Worm (Caenorhabditis elegans) whole organism, L1 larva: ENCODE data around the gene M110.3.

Experiments
- C04F5.9 ChIP-seq: sonication (generic microtip); optimal IDR thresholded peaks from 2 replicates; lab custom pipeline; 2016; ENCODE audit warnings: missing genetic modification characterization, missing compliant biosample characterization
- C16A3.4 ChIP-seq: fragments of 150-350 bp; optimal IDR thresholded peaks from 2 replicates; lab custom pipeline; 2014; ENCODE audit warnings: missing biosample characterization, missing genetic modification characterization
- F16B12.6 ChIP-seq: fragments of 150-350 bp; optimal IDR thresholded peaks from 2 replicates; lab custom pipeline; 2014; ENCODE audit warnings: missing biosample characterization, missing genetic modification characterization
- Y116A8C.19 ChIP-seq: sonication (generic microtip); optimal IDR thresholded peaks from 2 replicates; lab custom pipeline; 2016; ENCODE audit warnings: missing compliant biosample characterization, missing genetic modification characterization, borderline replicate concordance
- aha-1 ChIP-seq: fragments of 150-350 bp; optimal IDR thresholded peaks from 2 replicates; lab custom pipeline; 2014; ENCODE audit warnings: missing biosample characterization, missing genetic modification characterization
- alr-1 ChIP-seq: fragments of 200-800 bp; sonication (Bioruptor generic); optimal IDR thresholded peaks from 2 replicates; lab custom pipeline; 2018; ENCODE audit warnings: borderline replicate concordance, mild to moderate bottlenecking, missing genetic modification characterization, missing compliant biosample characterization
- aly-2 ChIP-seq: fragments of 150-350 bp; optimal IDR thresholded peaks from 2 replicates; lab custom pipeline; 2014; ENCODE audit warnings: missing biosample characterization, missing genetic modification characterization
- ceh-63 ChIP-seq: fragments of 200-800 bp; sonication (Bioruptor generic); optimal IDR thresholded peaks from 2 replicates; lab custom pipeline; 2018; ENCODE audit warnings: mild to moderate bottlenecking, missing genetic modification characterization, missing compliant biosample characterization
- dpl-1 ChIP-seq, 3 experiments: fragments of 150-350 bp in 2 of 3; sonication (generic microtip) in 1 of 3; optimal IDR thresholded peaks; 2 replicates each; lab custom pipeline; 2014 to 2017; ENCODE audit warnings: missing biosample characterization in 3 of 3, missing genetic modification characterization in 3 of 3, missing genetic modification reagents in 3 of 3
- efl-3 ChIP-seq: fragments of 200-800 bp; sonication (Bioruptor generic); optimal IDR thresholded peaks from 2 replicates; lab custom pipeline; 2018; ENCODE audit warnings: mild to moderate bottlenecking, missing genetic modification characterization, missing compliant biosample characterization
- elt-3 ChIP-seq, 6 experiments: fragments of 150-350 bp in 1 of 6; sonication (generic microtip); optimal IDR thresholded peaks; 2 replicates each; lab custom pipeline; 2017 to 2018; ENCODE audit warnings: missing biosample characterization in 6 of 6, missing genetic modification characterization in 6 of 6, inconsistent platforms in 1 of 6
- fkh-10 ChIP-seq: sonication (generic microtip); optimal IDR thresholded peaks from 2 replicates; lab custom pipeline; 2017; ENCODE audit warnings: missing biosample characterization, missing genetic modification reagents, missing genetic modification characterization
- fkh-4 ChIP-seq: sonication (generic microtip); optimal IDR thresholded peaks from 2 replicates; lab custom pipeline; 2016; ENCODE audit warnings: missing compliant biosample characterization, missing genetic modification characterization, borderline replicate concordance
- grh-1 ChIP-seq: fragments of 200-800 bp; sonication (Bioruptor generic); IDR thresholded peaks from 2 replicates; pipeline ENCODE4 v1.3.6; 2022; ENCODE audit warnings: missing genetic modification reagents, missing genetic modification characterization, missing compliant biosample characterization
- irx-1 ChIP-seq: sonication (generic microtip); optimal IDR thresholded peaks from 2 replicates; lab custom pipeline; 2016; ENCODE audit warnings: missing genetic modification characterization, missing compliant biosample characterization
- isw-1 ChIP-seq: fragments of 200-800 bp; sonication (Bioruptor generic); IDR thresholded peaks from 2 replicates; pipeline ENCODE4 v1.3.6; 2022; ENCODE audit warnings: missing genetic modification characterization, missing compliant biosample characterization
- lin-13 ChIP-seq: fragments of 150-350 bp; optimal IDR thresholded peaks from 2 replicates; lab custom pipeline; 2014; ENCODE audit warnings: missing biosample characterization, missing genetic modification reagents, missing genetic modification characterization
- lin-35 ChIP-seq, 2 experiments: fragments of 150-350 bp; optimal IDR thresholded peaks; 2 replicates each; lab custom pipeline; 2014; ENCODE audit warnings: missing biosample characterization in 2 of 2, missing genetic modification characterization in 2 of 2, missing genetic modification reagents in 2 of 2
- lin-39 ChIP-seq: fragments of 150-350 bp; optimal IDR thresholded peaks from 2 replicates; lab custom pipeline; 2014; ENCODE audit warnings: missing biosample characterization, missing genetic modification reagents, missing genetic modification characterization
- lir-3 ChIP-seq: sonication (generic microtip); optimal IDR thresholded peaks from 2 replicates; lab custom pipeline; 2016; ENCODE audit warnings: mild to moderate bottlenecking, missing genetic modification characterization, moderate library complexity, missing compliant biosample characterization; ENCODE audit not compliant: poor library complexity
- lsy-2 ChIP-seq, 2 experiments: fragments of 150-350 bp; optimal IDR thresholded peaks; 2 replicates each; lab custom pipeline; 2014; ENCODE audit warnings: missing biosample characterization in 2 of 2, missing genetic modification characterization in 2 of 2
- mep-1 ChIP-seq: fragments of 150-350 bp; optimal IDR thresholded peaks from 2 replicates; lab custom pipeline; 2014; ENCODE audit warnings: missing biosample characterization, missing genetic modification characterization
- nhr-28 ChIP-seq: fragments of 150-350 bp; optimal IDR thresholded peaks from 2 replicates; lab custom pipeline; 2014; ENCODE audit warnings: missing biosample characterization, missing genetic modification characterization
- nhr-47 ChIP-seq: sonication (generic microtip); optimal IDR thresholded peaks from 2 replicates; lab custom pipeline; 2016; ENCODE audit warnings: mild to moderate bottlenecking, missing genetic modification characterization, moderate library complexity, missing compliant biosample characterization
- nhr-76 ChIP-seq: sonication (generic microtip); optimal IDR thresholded peaks from 2 replicates; lab custom pipeline; 2017; ENCODE audit warnings: missing biosample characterization, missing genetic modification characterization
- nhr-84 ChIP-seq: sonication (generic microtip); optimal IDR thresholded peaks from 2 replicates; lab custom pipeline; 2017; ENCODE audit warnings: missing biosample characterization, missing genetic modification characterization
- nhr-85 ChIP-seq: sonication (generic microtip); peaks from one replicate; lab custom pipeline; 2016; ENCODE audit warnings: missing genetic modification characterization, inconsistent platforms, missing compliant biosample characterization
- nhr-90 ChIP-seq: sonication (generic microtip); optimal IDR thresholded peaks from 2 replicates; lab custom pipeline; 2016; ENCODE audit warnings: mild to moderate bottlenecking, missing genetic modification characterization, missing compliant biosample characterization; ENCODE audit not compliant: poor library complexity
- pag-3 ChIP-seq: sonication (generic microtip); optimal IDR thresholded peaks from 2 replicates; lab custom pipeline; 2017; ENCODE audit warnings: missing genetic modification characterization, mild to moderate bottlenecking, missing compliant biosample characterization, antibody characterized with exemption, borderline replicate concordance; ENCODE audit not compliant: insufficient read depth
- pax-3 ChIP-seq: fragments of 200-800 bp; sonication (Bioruptor generic); optimal IDR thresholded peaks from 2 replicates; lab custom pipeline; 2018; ENCODE audit warnings: mild to moderate bottlenecking, missing genetic modification characterization, moderate library complexity, missing compliant biosample characterization
- pqm-1 ChIP-seq: sonication (generic microtip); optimal IDR thresholded peaks from 3 replicates; lab custom pipeline; 2017; ENCODE audit warnings: missing biosample characterization, missing genetic modification characterization
- rnt-1 ChIP-seq: sonication (generic microtip); optimal IDR thresholded peaks from 2 replicates; lab custom pipeline; 2016; ENCODE audit warnings: mild to moderate bottlenecking, missing genetic modification characterization, moderate library complexity, missing compliant biosample characterization
- skn-1 ChIP-seq: fragments of 150-350 bp; optimal IDR thresholded peaks from 2 replicates; lab custom pipeline; 2014; ENCODE audit warnings: missing biosample characterization, missing genetic modification characterization
- sup-37 ChIP-seq: fragments of 200-800 bp; sonication (Bioruptor generic); optimal IDR thresholded peaks from 2 replicates; lab custom pipeline; 2018; ENCODE audit warnings: mild to moderate bottlenecking, missing genetic modification characterization, missing compliant biosample characterization
- swsn-7 ChIP-seq: sonication (generic microtip); optimal IDR thresholded peaks from 2 replicates; lab custom pipeline; 2016; ENCODE audit warnings: missing genetic modification characterization, missing compliant biosample characterization
- unc-30 ChIP-seq: sonication (generic microtip); optimal IDR thresholded peaks from 2 replicates; lab custom pipeline; 2017; ENCODE audit warnings: missing biosample characterization, missing genetic modification characterization
- unc-98 ChIP-seq: fragments of 200-800 bp; sonication (Bioruptor generic); IDR thresholded peaks from 2 replicates; pipeline ENCODE4 v1.3.6; 2022; ENCODE audit warnings: missing genetic modification characterization, missing compliant biosample characterization
- xbp-1 ChIP-seq: sonication (generic microtip); optimal IDR thresholded peaks from 2 replicates; lab custom pipeline; 2016; ENCODE audit warnings: missing genetic modification characterization, missing compliant biosample characterization
- zag-1 ChIP-seq: fragments of 150-350 bp; optimal IDR thresholded peaks from 2 replicates; lab custom pipeline; 2014; ENCODE audit warnings: missing biosample characterization, missing genetic modification characterization
- zip-4 ChIP-seq: fragments of 200-800 bp; sonication (Bioruptor generic); optimal IDR thresholded peaks from 2 replicates; lab custom pipeline; 2018; ENCODE audit warnings: mild to moderate bottlenecking, missing genetic modification characterization, moderate library complexity, missing compliant biosample characterization
- ztf-11 ChIP-seq, 2 experiments: sonication (generic microtip); optimal IDR thresholded peaks; 2 replicates each; lab custom pipeline; 2016 to 2017; ENCODE audit warnings: missing genetic modification characterization in 2 of 2, missing biosample characterization in 1 of 2, missing compliant biosample characterization in 1 of 2

The M110.3 gene

ce11 chrII:8222309-8223065 is 6.1 kb upstream of the M110.3 start, which contains the start of gene dab-1 (continued):
- no peak for TF ChIP-seq lir-3 (tag; lab: Kevin White, UChicago)
- no peak for TF ChIP-seq ztf-11 (tag; optimal IDR thresholded peaks at IDR 0.05; lab: Kevin White, UChicago)
- peak; percentile 55 for TF ChIP-seq mep-1
- TF ChIP-seq skn-1 (tag; lab: Kevin White, UChicago) = no peak
- no peak for TF ChIP-seq lin-39
- TF ChIP-seq C04F5.9 (tag; lab: Kevin White, UChicago) = no peak
- TF ChIP-seq fkh-4 = no peak
- TF ChIP-seq pqm-1 = no peak
- no peak for TF ChIP-seq efl-3 (GFP tag; lab: Kevin White, UChicago)
- TF ChIP-seq alr-1 (tag; lab: Kevin White, UChicago) = no peak
- TF ChIP-seq grh-1 (GFP tag; lab: Robert Waterston, UW) = no peak
- TF ChIP-seq dpl-1 (GFP tag; optimal IDR thresholded peaks at IDR 0.05; lab: Kevin White, UChicago) = no peak
- TF ChIP-seq F16B12.6 (tag; lab: Kevin White, UChicago) = no peak
- TF ChIP-seq ceh-63 = no peak
- no peak for TF ChIP-seq nhr-47
- TF ChIP-seq aly-2 (tag; lab: Kevin White, UChicago) = no peak
- peak in 4 of 6 experiments; percentile 3 to 55 (median 18) for TF ChIP-seq elt-3 (tag; optimal IDR thresholded peaks at IDR 0.05; lab: Kevin White, UChicago)
- TF ChIP-seq rnt-1 (tag; lab: Kevin White, UChicago) = peak; percentile 12
- no peak for TF ChIP-seq irx-1 (tag; lab: Kevin White, UChicago)
- no peak for TF ChIP-seq nhr-90 (tag; lab: Kevin White, UChicago)
- TF ChIP-seq C16A3.4 = no peak
- peak in 1 of 2 experiments; percentile 51 for TF ChIP-seq lsy-2 (tag; optimal IDR thresholded peaks at IDR 0.05; lab: Kevin White, UChicago)
- no peak for TF ChIP-seq nhr-28 (tag; lab: Kevin White, UChicago)
- no peak for TF ChIP-seq unc-30 (tag; lab: Kevin White, UChicago)
- no peak for TF ChIP-seq nhr-84 (tag; lab: Kevin White, UChicago)
- no peak for TF ChIP-seq xbp-1
- TF ChIP-seq fkh-10 (GFP tag; lab: Kevin White, UChicago) = no peak
- TF ChIP-seq zip-4 (GFP tag; lab: Kevin White, UChicago) = no peak
- no peak for TF ChIP-seq unc-98 (GFP tag; lab: Robert Waterston, UW)
- TF ChIP-seq Y116A8C.19 (tag; lab: Kevin White, UChicago) = no peak
- no peak for TF ChIP-seq aha-1
- no peak for TF ChIP-seq sup-37 (GFP tag; lab: Kevin White, UChicago)

- TF ChIP-seq nhr-85 (tag; lab: Kevin White, UChicago) = no peak
- no peak for TF ChIP-seq nhr-84 (tag; lab: Kevin White, UChicago)
- no peak for TF ChIP-seq unc-30 (tag; lab: Kevin White, UChicago)
- no peak for TF ChIP-seq pax-3 (tag; lab: Kevin White, UChicago)
- TF ChIP-seq lin-35 (GFP tag; optimal IDR thresholded peaks at IDR 0.05; lab: Kevin White, UChicago) = no peak
- no peak for TF ChIP-seq nhr-76 (tag; lab: Kevin White, UChicago)
- TF ChIP-seq lin-13 (GFP tag; lab: Kevin White, UChicago) = no peak
- TF ChIP-seq swsn-7 (tag; lab: Kevin White, UChicago) = no peak
- TF ChIP-seq zag-1 (tag; lab: Kevin White, UChicago) = no peak
- TF ChIP-seq sup-37 (GFP tag; lab: Kevin White, UChicago) = no peak
- TF ChIP-seq lir-3 (tag; lab: Kevin White, UChicago) = no peak
- no peak for TF ChIP-seq mep-1
- TF ChIP-seq pag-3 = no peak
- no peak for TF ChIP-seq isw-1 (GFP tag; lab: Robert Waterston, UW)
Measured at ce11 chrII:8220267-8220666, 3.9 kb upstream of the M110.3 start.
